Worm (Caenorhabditis elegans) whole organism, early embryonic: ENCODE measurements around the gene nhr-60.
"Not testable (repeated sequence)": the region's sequence is repeated elsewhere in the genome, so short reads cannot be mapped to it uniquely, and the experiment has no call there.

Experiments used
- B0310.2 ChIP-seq: sonication (generic microtip); optimal IDR thresholded peaks from 2 replicates; lab custom pipeline; 2016; ENCODE audit warnings: mild to moderate bottlenecking, missing genetic modification characterization, missing compliant biosample characterization
- F13C5.2 ChIP-seq: sonication (generic microtip); optimal IDR thresholded peaks from 2 replicates; lab custom pipeline; 2017; ENCODE audit warnings: mild to moderate bottlenecking, missing genetic modification characterization, inconsistent platforms, missing compliant biosample characterization
- aly-1 ChIP-seq: sonication (generic microtip); optimal IDR thresholded peaks from 2 replicates; lab custom pipeline; 2016; ENCODE audit warnings: missing genetic modification characterization, missing compliant biosample characterization
- ama-1 ChIP-seq: fragments of 150-350 bp; optimal IDR thresholded peaks from 2 replicates; lab custom pipeline; 2014
- ceh-13 ChIP-seq: fragments of 200-800 bp; sonication (Bioruptor generic); optimal IDR thresholded peaks from 2 replicates; lab custom pipeline; 2018; ENCODE audit warnings: mild to moderate bottlenecking, missing genetic modification characterization, missing compliant biosample characterization
- ceh-36 ChIP-seq: sonication (generic microtip); optimal IDR thresholded peaks from 2 replicates; lab custom pipeline; 2016; ENCODE audit warnings: missing genetic modification characterization, inconsistent platforms, missing compliant biosample characterization
- ets-7 ChIP-seq: sonication (generic microtip); optimal IDR thresholded peaks from 2 replicates; lab custom pipeline; 2016; ENCODE audit warnings: missing genotype, missing genetic modification characterization, missing compliant biosample characterization
- flt-1 ChIP-seq: fragments of 200-800 bp; sonication (Bioruptor generic); IDR thresholded peaks from 2 replicates; pipeline ENCODE4 v1.3.6; 2022; ENCODE audit warnings: missing genetic modification characterization, missing compliant biosample characterization
- hmbx-1 ChIP-seq: sonication (generic microtip); optimal IDR thresholded peaks from 2 replicates; lab custom pipeline; 2016; ENCODE audit warnings: mild to moderate bottlenecking, missing genetic modification characterization, missing compliant biosample characterization
- hmg-4 ChIP-seq: fragments of 200-800 bp; sonication (Bioruptor generic); optimal IDR thresholded peaks from 2 replicates; lab custom pipeline; 2018; ENCODE audit warnings: mild to moderate bottlenecking, missing genetic modification characterization, missing compliant biosample characterization
- hnd-1 ChIP-seq: sonication (generic microtip); optimal IDR thresholded peaks from 2 replicates; lab custom pipeline; 2016; ENCODE audit warnings: missing genetic modification characterization, missing compliant biosample characterization
- pes-1 ChIP-seq: fragments of 200-800 bp; sonication (Bioruptor generic); IDR thresholded peaks from 2 replicates; pipeline ENCODE4 v1.3.6; 2022; ENCODE audit warnings: missing genetic modification reagents, missing genetic modification characterization, missing compliant biosample characterization
- scrt-1 ChIP-seq: fragments of 200-800 bp; sonication (Bioruptor generic); IDR thresholded peaks from 2 replicates; pipeline ENCODE4 v1.3.6; 2022; ENCODE audit warnings: missing genetic modification characterization, missing compliant biosample characterization
- sea-1 ChIP-seq: fragments of 200-800 bp; sonication (Bioruptor generic); conservative IDR thresholded peaks from 2 replicates; pipeline ENCODE4 v1.3.6; 2022; ENCODE audit warnings: missing genetic modification characterization, missing compliant biosample characterization
- tbx-11 ChIP-seq: fragments of 200-800 bp; sonication (Bioruptor generic); IDR thresholded peaks from 2 replicates; pipeline ENCODE4 v1.3.6; 2022; ENCODE audit warnings: missing genetic modification characterization, missing compliant biosample characterization
- tbx-37 ChIP-seq: fragments of 200-800 bp; sonication (Bioruptor generic); conservative IDR thresholded peaks from 2 replicates; pipeline ENCODE4 v1.3.6; 2022; ENCODE audit warnings: missing genetic modification reagents, missing genetic modification characterization, missing compliant biosample characterization
- tra-4 ChIP-seq: sonication (generic microtip); optimal IDR thresholded peaks from 2 replicates; lab custom pipeline; 2017; ENCODE audit warnings: missing genetic modification characterization, missing compliant biosample characterization

Gene nhr-60

DNA sequence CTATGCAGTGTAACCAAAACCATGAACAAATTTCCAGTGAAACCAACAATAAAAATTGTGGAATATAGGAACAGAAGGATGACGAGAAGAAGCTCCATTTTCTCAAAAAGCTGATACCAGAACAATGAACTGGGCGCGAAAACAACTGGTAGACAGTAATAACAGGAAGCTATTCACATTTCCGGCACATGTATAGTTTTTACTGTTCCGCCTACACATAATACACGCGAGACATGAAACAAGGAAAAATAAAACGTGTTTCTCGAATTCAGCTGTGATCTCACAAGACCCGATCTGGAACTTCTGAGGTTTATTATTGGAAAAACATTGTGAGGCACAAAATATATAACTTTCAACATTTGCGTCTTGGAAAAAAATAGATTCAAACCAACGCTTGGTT lies 36.5 kb upstream of the nhr-60 start, which contains the start of gene srsx-36:
TSS of gene srsx-36 (minus strand) at position 101 of the 400 bp plus-strand sequence.
- TF ChIP-seq aly-1 (tag; lab: Kevin White, UChicago) (no peak), hmg-4 (GFP tag; lab: Kevin White, UChicago) (no peak), ceh-36 (tag; lab: Kevin White, UChicago) (no peak)

DNA sequence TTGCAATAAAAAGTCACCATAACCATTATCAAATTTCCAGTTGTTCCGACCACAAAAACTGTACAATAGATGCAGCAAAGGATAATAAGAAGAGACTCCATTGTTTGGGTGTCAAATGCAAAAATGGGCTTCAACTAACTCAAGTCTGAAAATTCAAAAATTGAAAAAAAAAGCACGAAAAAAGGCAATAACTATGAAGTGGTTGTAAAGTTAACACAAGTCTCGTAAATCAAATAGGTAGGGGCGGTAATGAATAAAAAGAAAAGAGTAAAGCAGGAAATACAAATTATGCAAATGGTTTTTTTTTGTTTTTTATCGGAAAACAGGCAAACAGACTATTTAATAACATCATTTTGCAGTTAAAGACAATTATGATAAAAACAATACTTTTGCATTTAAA lies 34.4 kb upstream of the nhr-60 start, which contains the start of gene srsx-38:
TSS of gene srsx-38 (minus strand) at position 101 of the 400 bp plus-strand sequence.
- TF ChIP-seq hnd-1; hmg-4 (GFP tag; lab: Kevin White, UChicago); sea-1 (GFP tag; lab: Robert Waterston, UW): not testable (repeated sequence)

DNA sequence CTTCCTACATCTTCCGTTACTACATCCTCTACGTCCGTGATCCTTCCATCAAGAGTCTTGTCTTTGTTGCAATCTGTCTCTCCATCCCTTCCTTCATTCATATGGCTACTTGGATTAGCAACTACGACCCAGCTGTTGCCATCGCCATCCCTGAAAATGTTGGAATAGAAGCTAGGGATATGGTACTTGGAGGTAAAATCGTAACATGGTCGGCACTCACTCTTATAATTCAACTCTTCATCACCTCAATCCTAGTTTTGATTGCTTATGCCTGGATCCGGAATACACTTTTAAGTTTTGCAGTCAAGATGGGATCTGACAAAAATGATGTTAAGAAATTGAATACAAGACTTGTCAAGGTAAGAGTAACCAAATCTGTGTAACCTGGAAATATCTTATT lies 30.7 kb upstream of the nhr-60 start, which contains the start of gene T26E4.18:
TSS of gene T26E4.18 (minus strand) at position 101 of the 400 bp plus-strand sequence.
- not testable (repeated sequence) for TF ChIP-seq sea-1 (GFP tag; lab: Robert Waterston, UW); ceh-13 (GFP tag; lab: Kevin White, UChicago); scrt-1 (GFP tag; lab: Robert Waterston, UW)

DNA sequence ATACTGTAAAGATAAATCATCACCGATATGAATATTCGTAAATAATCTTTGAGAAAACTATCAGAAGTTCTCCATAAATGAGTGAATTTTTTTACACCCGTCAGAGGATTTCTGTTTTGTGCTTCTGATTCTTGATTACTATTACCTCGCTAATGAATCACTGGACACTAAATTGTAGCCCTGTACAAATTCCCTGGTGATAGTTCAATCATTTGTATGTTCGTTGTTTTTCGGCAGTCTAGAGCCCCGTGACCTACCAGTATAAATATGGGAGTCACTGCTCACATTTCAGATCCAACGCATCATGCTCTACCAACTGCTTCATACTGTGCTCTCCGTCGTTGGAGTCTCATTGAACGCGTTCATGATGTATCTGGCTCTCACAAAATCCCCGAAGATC lies 30.0 kb upstream of the nhr-60 start, which contains the start of gene srd-27:
TSS of gene srd-27 (plus strand) at position 301 of the 400 bp plus-strand sequence.
- not testable (repeated sequence) for TF ChIP-seq tbx-37 (GFP tag; lab: Robert Waterston, UW); aly-1 (tag; lab: Kevin White, UChicago); B0310.2 (tag; lab: Kevin White, UChicago)

DNA sequence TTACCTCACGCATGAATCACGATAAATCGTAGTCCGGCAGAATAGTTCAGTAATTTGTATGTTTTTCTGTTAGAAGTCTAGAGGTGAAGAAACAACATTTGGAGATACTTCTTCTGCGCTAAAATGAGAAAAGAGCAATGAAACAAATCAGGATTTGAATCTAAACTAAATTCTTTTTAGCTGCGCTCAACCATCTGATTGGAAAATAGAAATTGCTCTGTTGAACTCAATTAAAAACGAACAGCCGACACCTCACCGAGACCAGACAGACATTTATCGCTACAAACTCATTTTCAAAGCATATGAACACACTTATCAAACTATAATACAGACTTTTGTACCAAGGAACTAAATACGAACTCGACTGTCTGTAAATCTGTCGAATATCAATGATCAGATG lies 29.6 kb upstream of the nhr-60 start, which contains the start of gene T26E4.9:
TSS of gene T26E4.9 (minus strand) at position 101 of the 400 bp plus-strand sequence.
- TF ChIP-seq ceh-13 (GFP tag; lab: Kevin White, UChicago); tbx-37 (GFP tag; lab: Robert Waterston, UW); ceh-36 (tag; lab: Kevin White, UChicago): not testable (repeated sequence)

DNA sequence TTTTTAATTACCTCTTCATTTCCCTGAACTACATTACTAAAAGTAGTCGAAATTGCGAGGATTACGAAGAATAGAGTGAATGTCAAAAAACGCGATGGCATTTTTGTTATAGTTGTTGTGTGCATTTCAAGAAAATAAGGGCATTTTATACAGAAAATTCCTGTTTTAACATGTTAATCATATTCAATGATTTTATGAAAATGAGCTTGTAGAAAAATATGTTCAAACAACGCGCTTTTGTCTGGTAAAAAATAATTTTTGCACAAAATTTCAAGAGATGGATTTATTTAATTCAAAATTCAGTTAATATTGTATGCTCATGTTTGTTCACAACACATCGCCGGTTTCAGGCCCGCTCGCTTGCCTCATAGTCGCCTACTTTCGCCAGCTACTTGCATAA lies 25.1 kb upstream of the nhr-60 start, which contains the start of gene T26E4.10:
TSS of gene T26E4.10 (minus strand) at position 101 of the 400 bp plus-strand sequence.
- TF ChIP-seq ama-1: no peak
- TF ChIP-seq flt-1 (GFP tag; lab: Robert Waterston, UW): no peak
- TF ChIP-seq tra-4 (tag; lab: Kevin White, UChicago): no peak
- no peak for TF ChIP-seq aly-1 (tag; lab: Kevin White, UChicago)
- no peak for TF ChIP-seq tbx-11 (GFP tag; lab: Robert Waterston, UW)
- no peak for TF ChIP-seq hmg-4 (GFP tag; lab: Kevin White, UChicago)

DNA sequence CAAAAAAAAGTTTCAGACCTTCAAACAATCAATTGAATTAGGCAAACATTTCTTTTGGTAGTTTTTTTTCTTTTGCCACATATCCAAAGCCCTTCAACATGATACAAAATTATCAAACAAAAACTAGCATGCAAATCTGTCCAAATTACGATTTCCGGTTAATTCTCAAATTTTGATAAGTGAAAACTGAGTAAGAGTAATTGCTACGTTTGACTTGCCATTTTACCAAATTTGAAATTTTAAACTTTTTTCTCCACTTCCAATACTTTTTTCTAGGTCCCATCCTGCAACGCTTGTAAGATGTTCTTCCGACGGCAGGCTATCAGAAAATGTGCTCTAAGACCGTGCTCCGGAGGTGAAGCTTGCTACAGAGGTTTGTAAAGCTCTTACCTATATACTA lies 23.0 kb upstream of the nhr-60 start, which contains the start of gene nhr-223:
TSS of gene nhr-223 (plus strand) at position 301 of the 400 bp plus-strand sequence.
- no peak for TF ChIP-seq ama-1
- no peak for TF ChIP-seq tbx-11 (GFP tag; lab: Robert Waterston, UW)
- no peak for TF ChIP-seq tbx-37 (GFP tag; lab: Robert Waterston, UW)
- TF ChIP-seq hmg-4 (GFP tag; lab: Kevin White, UChicago): no peak
- no peak for TF ChIP-seq ceh-36 (tag; lab: Kevin White, UChicago)
- no peak for TF ChIP-seq ets-7 (tag; lab: Kevin White, UChicago)

DNA sequence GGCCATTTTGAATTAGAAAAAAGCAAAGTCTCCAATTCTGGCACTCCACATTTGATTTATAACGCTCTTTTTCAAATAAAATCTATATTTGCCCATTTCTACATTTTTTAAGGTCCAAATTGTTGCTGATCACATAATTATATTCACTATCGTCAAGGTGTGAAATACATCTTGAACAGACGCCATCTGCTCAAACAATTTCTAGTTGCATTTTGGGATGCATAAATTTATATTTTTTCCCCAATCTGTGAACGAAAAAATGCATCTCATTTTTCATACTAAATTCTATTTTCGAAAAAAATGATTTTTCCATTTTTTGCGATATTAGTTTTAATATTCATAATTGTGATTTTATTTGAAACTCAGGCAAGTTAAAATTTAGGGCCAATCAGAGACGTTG lies 20.2 kb upstream of the nhr-60 start, which contains the start of gene T26E4.7:
TSS of gene T26E4.7 (plus strand) at position 301 of the 400 bp plus-strand sequence.
- TF ChIP-seq F13C5.2 (tag; lab: Kevin White, UChicago): no peak

DNA sequence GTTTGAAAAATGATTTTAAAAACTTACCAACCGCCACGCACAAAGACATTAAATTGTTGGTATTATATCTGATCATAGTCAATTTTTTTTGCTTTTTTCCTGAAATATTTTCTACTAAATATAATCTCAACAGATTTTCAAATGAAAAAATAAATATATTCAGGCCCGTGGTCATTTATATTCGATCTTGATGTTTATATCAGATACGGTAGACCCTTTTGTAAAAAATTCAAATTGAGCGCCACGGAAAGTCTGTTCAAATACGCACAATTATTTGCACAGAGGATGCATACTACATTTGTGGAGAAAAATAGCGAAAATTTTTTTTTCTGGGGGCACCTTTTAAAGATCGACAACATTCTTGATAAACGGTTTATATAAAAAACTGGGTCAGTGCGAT lies 19.4 kb upstream of the nhr-60 start, which contains the start of gene T26E4.4:
TSS of gene T26E4.4 (minus strand) at position 101 of the 400 bp plus-strand sequence.
- TF ChIP-seq hmbx-1 (tag; lab: Kevin White, UChicago): no peak
- TF ChIP-seq sea-1 (GFP tag; lab: Robert Waterston, UW): no peak
- TF ChIP-seq tbx-37 (GFP tag; lab: Robert Waterston, UW): no peak
- no peak for TF ChIP-seq scrt-1 (GFP tag; lab: Robert Waterston, UW)
- TF ChIP-seq B0310.2 (tag; lab: Kevin White, UChicago): no peak
- TF ChIP-seq pes-1 (GFP tag; lab: Robert Waterston, UW): no peak
- no peak for TF ChIP-seq ets-7 (tag; lab: Kevin White, UChicago)

DNA sequence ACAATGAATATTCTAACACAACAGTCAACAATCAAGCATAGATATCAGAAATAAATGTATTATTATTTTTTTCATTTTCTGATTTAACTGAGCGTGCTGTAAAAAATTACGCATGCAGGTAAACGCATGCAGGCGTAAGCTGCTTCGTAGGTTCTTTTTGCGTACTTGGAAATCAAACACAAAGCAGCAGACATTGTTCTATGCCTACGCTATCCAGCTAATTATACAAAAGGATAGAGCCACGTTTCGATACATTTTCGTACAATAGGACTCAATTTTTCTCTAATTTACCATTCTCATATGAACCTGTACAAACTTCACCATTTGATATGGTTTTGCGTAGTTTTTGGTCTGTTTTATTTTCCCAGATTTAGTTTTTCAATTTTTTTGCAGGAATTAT lies 9.5 kb upstream of the nhr-60 start, which contains the start of gene T26E4.3:
TSS of gene T26E4.3 (plus strand) at position 301 of the 400 bp plus-strand sequence.
- TF ChIP-seq tbx-37 (GFP tag; lab: Robert Waterston, UW): no peak
